Worm (Caenorhabditis elegans): ENCODE measurements around the gene Y105C5B.19.

- TF ChIP-seq lin-15B (tag; optimal IDR thresholded peaks at IDR 0.05) (no peak), sea-2 (GFP tag; optimal IDR thresholded peaks at IDR 0.05) (no peak), skn-1 (tag; optimal IDR thresholded peaks at IDR 0.05) (no peak), aly-2 (tag; optimal IDR thresholded peaks at IDR 0.05) (no peak), ztf-11 (tag; optimal IDR thresholded peaks at IDR 0.05) (no peak), fos-1 (tag; optimal IDR thresholded peaks at IDR 0.05) (no peak), R02D3.7 (tag; optimal IDR thresholded peaks at IDR 0.05) (no peak), elt-1 (tag; optimal IDR thresholded peaks at IDR 0.05) (no peak), nhr-28 (tag; optimal IDR thresholded peaks at IDR 0.05) (no peak), snpc-4 (tag; optimal IDR thresholded peaks at IDR 0.05) (no peak), mdl-1 (tag; optimal IDR thresholded peaks at IDR 0.05) (no peak), jun-1 (tag; optimal IDR thresholded peaks at IDR 0.05) (no peak), nhr-67 (tag; optimal IDR thresholded peaks at IDR 0.05) (no peak), nhr-23 (tag; optimal IDR thresholded peaks at IDR 0.05) (no peak)
Measured at ce11 chrIV:15933814-15934213, 50.0 kb downstream of the Y105C5B.19 start, which contains the start of gene srv-16.
